Fruit fly (Drosophila melanogaster): Measurements from ENCODE around the gene CG34452.

Gene CG34452

dm6 chr3L:15713932-15714492 is 26.3 kb upstream of the CG34452 start (continued):
- TF ChIP-seq bigmax (GFP tag; optimal IDR thresholded peaks at IDR 0.05) (no peak), HmgD (GFP tag; optimal IDR thresholded peaks at IDR 0.05) (no peak), Dbx (GFP tag; IDR thresholded peaks at IDR 0.05) (peak; percentile 47; the same call in 1 of the 3 replicates), CG33557 (GFP tag; optimal IDR thresholded peaks at IDR 0.05) (no peak), CG6813 (GFP tag; optimal IDR thresholded peaks at IDR 0.05) (peak; percentile 84), Dip3 (GFP tag; optimal IDR thresholded peaks at IDR 0.05) (no peak), CG7839 (tag; optimal IDR thresholded peaks at IDR 0.05) (peak; percentile 16), ase (GFP tag; IDR thresholded peaks at IDR 0.05) (0 out of 3 replicates have a peak, but pooled peaks have one; percentile 22), Doc3 (GFP tag; IDR thresholded peaks at IDR 0.05; ENCODE audit: partially characterized antibody) (no peak), CG2889 (GFP tag; IDR thresholded peaks at IDR 0.05) (no peak), p53 (GFP tag; optimal IDR thresholded peaks at IDR 0.05) (peak; percentile 24), Chrac-16 (GFP tag; optimal IDR thresholded peaks at IDR 0.05) (no peak), Sox102F (GFP tag; optimal IDR thresholded peaks at IDR 0.05) (peak; percentile 47), dmrt99B (tag; optimal IDR thresholded peaks at IDR 0.05) (peak; percentile 20), onecut (GFP tag; IDR thresholded peaks at IDR 0.05) (peak; percentile 50; the same call in 1 of the 2 replicates), MTF-1 (GFP tag; optimal IDR thresholded peaks at IDR 0.05; ENCODE audit: borderline replicate concordance) (peak; percentile 55), Awh (GFP tag; IDR thresholded peaks at IDR 0.05) (peak; percentile 71), odd (GFP tag; optimal IDR thresholded peaks at IDR 0.05) (peak; percentile 41), CG17829 (tag; optimal IDR thresholded peaks at IDR 0.05) (no peak), D19A (tag; optimal IDR thresholded peaks at IDR 0.05) (peak; percentile 13), Poxn (GFP tag; IDR thresholded peaks at IDR 0.05) (no peak), pfk (GFP tag; optimal IDR thresholded peaks at IDR 0.05) (no peak), CG18599 (GFP tag; optimal IDR thresholded peaks at IDR 0.05) (peak; percentile 73), Med (GFP tag) (peak; percentile 91), Mrtf (GFP tag; IDR thresholded peaks at IDR 0.05) (no peak), Ssrp (tag; optimal IDR thresholded peaks at IDR 0.05) (no peak), Atf3 (GFP tag; optimal IDR thresholded peaks at IDR 0.05) (peak; percentile 21), chinmo (GFP tag; IDR thresholded peaks at IDR 0.05; ENCODE audit: partially characterized antibody) (no peak), lilli (GFP tag; optimal IDR thresholded peaks at IDR 0.05) (peak; percentile 22), bowl (GFP tag; IDR thresholded peaks at IDR 0.05) (0 out of 2 replicates have a peak, but pooled peaks have one; percentile 10), Hr51 (GFP tag; optimal IDR thresholded peaks at IDR 0.05) (peak in 1 of 2 experiments; percentile 39), CG17328 (GFP tag; IDR thresholded peaks at IDR 0.05) (peak; percentile 57), CG13624 (GFP tag; optimal IDR thresholded peaks at IDR 0.05) (peak; percentile 30)

- TF ChIP-seq CG2712 (tag; optimal IDR thresholded peaks at IDR 0.05) (no peak), CG12659 (GFP tag; optimal IDR thresholded peaks at IDR 0.05) (no peak), CG3281 (GFP tag; optimal IDR thresholded peaks at IDR 0.05) (no peak), H2.0 (GFP tag; IDR thresholded peaks at IDR 0.05) (no peak), BtbVII (GFP tag; optimal IDR thresholded peaks at IDR 0.05) (no peak), CG6854 (GFP tag; optimal IDR thresholded peaks at IDR 0.05) (no peak), CG10462 (GFP tag; optimal IDR thresholded peaks at IDR 0.05) (no peak), CG4282 (GFP tag; optimal IDR thresholded peaks at IDR 0.05) (no peak), CG13424 (tag; optimal IDR thresholded peaks at IDR 0.05) (no peak), esg (GFP tag; conservative IDR thresholded peaks at IDR 0.05) (no peak), dysf (GFP tag; IDR thresholded peaks at IDR 0.05) (no peak), gsb (GFP tag; IDR thresholded peaks at IDR 0.05) (no peak), Hmx (GFP tag; optimal IDR thresholded peaks at IDR 0.05) (no peak), CG17802 (tag; optimal IDR thresholded peaks at IDR 0.05) (no peak), lilli (GFP tag; optimal IDR thresholded peaks at IDR 0.05) (no peak), hb (GFP tag; IDR thresholded peaks at IDR 0.05; ENCODE audit: partially characterized antibody) (0 out of 3 replicates have a peak, but pooled peaks have one; percentile 53), CoRest (tag; optimal IDR thresholded peaks at IDR 0.05) (no peak), D (optimal IDR thresholded peaks at IDR 0.05) (peak; percentile 97), D (GFP tag; optimal IDR thresholded peaks at IDR 0.05) (no peak)
These were observed 24.4 kb upstream of the CG34452 start for dm6 chr3L:15712063-15712462.
